Fruit fly (Drosophila melanogaster) Kc167 (cell line): ENCODE data around the gene B-H2.

Source experiments
- Myc ChIP-seq: fragments of >200 bp; optimal IDR thresholded peaks from 2 replicates; lab custom pipeline; 2017; ENCODE audit warnings: missing external identifiers
- Sin3A ChIP-seq: fragments of >200 bp; optimal IDR thresholded peaks from 2 replicates; lab custom pipeline; 2018; ENCODE audit warnings: missing external identifiers
- h ChIP-seq: fragments of >200 bp; optimal IDR thresholded peaks from 3 replicates; lab custom pipeline; 2018; ENCODE audit warnings: missing external identifiers
- insv ChIP-seq: fragments of >200 bp; optimal IDR thresholded peaks from 3 replicates; lab custom pipeline; 2018; ENCODE audit warnings: missing external identifiers
- psq ChIP-seq: fragments of >200 bp; optimal IDR thresholded peaks from 2 replicates; lab custom pipeline; 2017; ENCODE audit warnings: missing external identifiers
- ttk ChIP-seq: sonication (Bioruptor generic); optimal IDR thresholded peaks from 2 replicates; lab custom pipeline; 2017; ENCODE audit warnings: missing external identifiers

B-H2 gene

dm6 chrX:17308211-17308610 lies 6.2 kb upstream of the B-H2 start:
- no peak for TF ChIP-seq psq (lab: Kevin White, UChicago)
- TF ChIP-seq ttk = no peak
- TF ChIP-seq Sin3A (lab: Kevin White, UChicago) = no peak
- no peak for TF ChIP-seq Myc
- no peak for TF ChIP-seq h (lab: Kevin White, UChicago)
- TF ChIP-seq insv (lab: Kevin White, UChicago) = no peak

dm6 chrX:17313346-17313745 lies 1.0 kb upstream of the B-H2 start:
- TF ChIP-seq psq (lab: Kevin White, UChicago) (no peak), ttk (no peak), Myc (no peak), h (lab: Kevin White, UChicago) (no peak), Sin3A (lab: Kevin White, UChicago) (no peak), insv (lab: Kevin White, UChicago) (no peak)

dm6 chrX:17315566-17315965 lies 1.2 kb downstream of the B-H2 start:
- TF ChIP-seq Myc = no peak
- no peak for TF ChIP-seq insv (lab: Kevin White, UChicago)
- TF ChIP-seq h (lab: Kevin White, UChicago) = no peak
- no peak for TF ChIP-seq Sin3A (lab: Kevin White, UChicago)
- no peak for TF ChIP-seq ttk
- no peak for TF ChIP-seq psq (lab: Kevin White, UChicago)

dm6 chrX:17316723-17317262 lies 2.4 kb downstream of the B-H2 start:
- TF ChIP-seq insv (lab: Kevin White, UChicago) = no peak
- TF ChIP-seq ttk = no peak
- TF ChIP-seq Myc = no peak
- TF ChIP-seq psq (lab: Kevin White, UChicago) = no peak
- no peak for TF ChIP-seq Sin3A (lab: Kevin White, UChicago)
- TF ChIP-seq h (lab: Kevin White, UChicago) = no peak

dm6 chrX:17322852-17323251 lies 8.5 kb downstream of the B-H2 start:
- no peak for TF ChIP-seq ttk
- no peak for TF ChIP-seq insv (lab: Kevin White, UChicago)
- no peak for TF ChIP-seq psq (lab: Kevin White, UChicago)
- no peak for TF ChIP-seq Sin3A (lab: Kevin White, UChicago)
- no peak for TF ChIP-seq h (lab: Kevin White, UChicago)
- no peak for TF ChIP-seq Myc

dm6 chrX:17329933-17330674 lies 15.7 kb downstream of the B-H2 start:
- TF ChIP-seq insv (lab: Kevin White, UChicago) = no peak
- no peak for TF ChIP-seq Sin3A (lab: Kevin White, UChicago)
- no peak for TF ChIP-seq h (lab: Kevin White, UChicago)
- TF ChIP-seq ttk = no peak
- TF ChIP-seq Myc = no peak
- TF ChIP-seq psq (lab: Kevin White, UChicago) = no peak

dm6 chrX:17330678-17331261 lies 16.4 kb downstream of the B-H2 start:
- TF ChIP-seq psq (lab: Kevin White, UChicago) = no peak
- no peak for TF ChIP-seq Sin3A (lab: Kevin White, UChicago)
- no peak for TF ChIP-seq h (lab: Kevin White, UChicago)
- TF ChIP-seq ttk = no peak
- no peak for TF ChIP-seq insv (lab: Kevin White, UChicago)
- no peak for TF ChIP-seq Myc

dm6 chrX:17332390-17332789 lies 18.0 kb downstream of the B-H2 start:
- TF ChIP-seq insv (lab: Kevin White, UChicago) (no peak), Sin3A (lab: Kevin White, UChicago) (no peak), Myc (no peak), psq (lab: Kevin White, UChicago) (no peak), ttk (no peak), h (lab: Kevin White, UChicago) (no peak)

- TF ChIP-seq psq (lab: Kevin White, UChicago) = no peak
- no peak for TF ChIP-seq Myc
Measured at dm6 chrX:17334101-17334500, 19.7 kb downstream of the B-H2 start.

dm6 chrX:17336335-17336734 lies 22.0 kb downstream of the B-H2 start:
- TF ChIP-seq Myc = no peak
- TF ChIP-seq h (lab: Kevin White, UChicago) = no peak
- TF ChIP-seq psq (lab: Kevin White, UChicago) = no peak
- TF ChIP-seq Sin3A (lab: Kevin White, UChicago) = no peak

dm6 chrX:17339693-17340092 lies 25.3 kb downstream of the B-H2 start:
- TF ChIP-seq insv (lab: Kevin White, UChicago) (no peak), Myc (no peak), psq (lab: Kevin White, UChicago) (no peak), h (lab: Kevin White, UChicago) (no peak), Sin3A (lab: Kevin White, UChicago) (no peak), ttk (no peak)

- TF ChIP-seq Sin3A (lab: Kevin White, UChicago) = no peak
- TF ChIP-seq ttk = no peak
- TF ChIP-seq insv (lab: Kevin White, UChicago) = no peak
- TF ChIP-seq psq (lab: Kevin White, UChicago) = no peak
- TF ChIP-seq h (lab: Kevin White, UChicago) = no peak
- no peak for TF ChIP-seq Myc
Measured at dm6 chrX:17345806-17346424, 31.5 kb downstream of the B-H2 start.
